Worm (Caenorhabditis elegans): Measurements from ENCODE around the gene F28E10.4.

The F28E10.4 gene

ce11 chrIV:4585991-4586390 is 18.7 kb upstream of the F28E10.4 start:
- TF ChIP-seq nhr-76 (tag; optimal IDR thresholded peaks at IDR 0.05), result no peak
- peak; percentile 100 for TF ChIP-seq ces-1 (GFP tag; optimal IDR thresholded peaks at IDR 0.05)
- no peak for TF ChIP-seq lsy-2 (tag; optimal IDR thresholded peaks at IDR 0.05)
- peak; percentile 26 for TF ChIP-seq mep-1 (tag; optimal IDR thresholded peaks at IDR 0.05)

- TF ChIP-seq drap-1 (GFP tag; optimal IDR thresholded peaks at IDR 0.05), result no peak
- TF ChIP-seq sem-2 (GFP tag; optimal IDR thresholded peaks at IDR 0.05), result no peak
- TF ChIP-seq ceh-83 (GFP tag; optimal IDR thresholded peaks at IDR 0.05), result no peak
- no peak for TF ChIP-seq lin-32 (GFP tag; optimal IDR thresholded peaks at IDR 0.05)
- no peak for TF ChIP-seq nhr-76 (tag; optimal IDR thresholded peaks at IDR 0.05)
- no peak for TF ChIP-seq blmp-1 (tag; optimal IDR thresholded peaks at IDR 0.05)
- no peak for TF ChIP-seq snpc-4 (tag; optimal IDR thresholded peaks at IDR 0.05)
- TF ChIP-seq tbx-8 (GFP tag; optimal IDR thresholded peaks at IDR 0.05), result no peak
These were observed 12.2 kb upstream of the F28E10.4 start for ce11 chrIV:4579472-4579871.

- TF ChIP-seq snpc-4 (tag; optimal IDR thresholded peaks at IDR 0.05), result no peak
- no peak for TF ChIP-seq ceh-39 (tag; optimal IDR thresholded peaks at IDR 0.05)
- TF ChIP-seq pha-4 (tag; optimal IDR thresholded peaks at IDR 0.05), result no peak
- no peak for TF ChIP-seq tbx-8 (GFP tag; optimal IDR thresholded peaks at IDR 0.05)
- TF ChIP-seq ceh-43 (GFP tag; optimal IDR thresholded peaks at IDR 0.05), result no peak
- TF ChIP-seq ztf-11 (tag; optimal IDR thresholded peaks at IDR 0.05), result no peak
- no peak for TF ChIP-seq flh-1 (GFP tag; optimal IDR thresholded peaks at IDR 0.05)
- TF ChIP-seq ham-2 (GFP tag; optimal IDR thresholded peaks at IDR 0.05), result no peak
- TF ChIP-seq lsy-2 (tag; optimal IDR thresholded peaks at IDR 0.05), result no peak
- TF ChIP-seq hlh-1 (tag; optimal IDR thresholded peaks at IDR 0.05), result no peak
- no peak for TF ChIP-seq elt-3 (tag; optimal IDR thresholded peaks at IDR 0.05)
- no peak for TF ChIP-seq nhr-76 (tag; optimal IDR thresholded peaks at IDR 0.05)
- TF ChIP-seq unc-62 (GFP tag; optimal IDR thresholded peaks at IDR 0.05), result no peak
- no peak for TF ChIP-seq lin-32 (GFP tag; optimal IDR thresholded peaks at IDR 0.05)
- no peak for TF ChIP-seq cnd-1 (tag; optimal IDR thresholded peaks at IDR 0.05)
These were observed 9.6 kb upstream of the F28E10.4 start for ce11 chrIV:4576847-4577246.

- peak; percentile 42 for TF ChIP-seq ces-1 (GFP tag; optimal IDR thresholded peaks at IDR 0.05)
- TF ChIP-seq sem-2 (GFP tag; optimal IDR thresholded peaks at IDR 0.05), result no peak
These were observed 6.8 kb upstream of the F28E10.4 start for ce11 chrIV:4574051-4574450.

ce11 chrIV:4570599-4570998 is 3.4 kb upstream of the F28E10.4 start:
- no peak for TF ChIP-seq mab-5 (tag; optimal IDR thresholded peaks at IDR 0.05)
- peak; percentile 71 for TF ChIP-seq ces-1 (GFP tag; optimal IDR thresholded peaks at IDR 0.05)
- TF ChIP-seq unc-120 (tag; optimal IDR thresholded peaks at IDR 0.05; ENCODE audit: poor library complexity, severe bottlenecking), result no peak

- TF ChIP-seq lin-13 (tag; optimal IDR thresholded peaks at IDR 0.05) (no peak), ces-1 (GFP tag; optimal IDR thresholded peaks at IDR 0.05) (peak; percentile 73)
These were observed 1.2 kb upstream of the F28E10.4 start, which contains the start of gene F28E10.1 for ce11 chrIV:4568402-4568891. Gene F28E10.1 (plus strand): TSS chrIV:4568841.

- TF ChIP-seq zip-8 (tag; optimal IDR thresholded peaks at IDR 0.05), result no peak
- no peak for TF ChIP-seq blmp-1 (tag; optimal IDR thresholded peaks at IDR 0.05)
- no peak for TF ChIP-seq lsy-2 (tag; optimal IDR thresholded peaks at IDR 0.05)
- no peak for TF ChIP-seq elt-1 (tag; optimal IDR thresholded peaks at IDR 0.05; ENCODE audit: borderline replicate concordance, insufficient read depth)
- TF ChIP-seq ztf-11 (tag; optimal IDR thresholded peaks at IDR 0.05), result no peak
- no peak for TF ChIP-seq nhr-2 (tag; optimal IDR thresholded peaks at IDR 0.05)
- TF ChIP-seq lin-32 (GFP tag; optimal IDR thresholded peaks at IDR 0.05), result no peak
- TF ChIP-seq ceh-43 (GFP tag; optimal IDR thresholded peaks at IDR 0.05), result no peak
- TF ChIP-seq bed-3 (GFP tag; optimal IDR thresholded peaks at IDR 0.05), result no peak
- TF ChIP-seq ham-2 (GFP tag; optimal IDR thresholded peaks at IDR 0.05), result no peak
- TF ChIP-seq nhr-237 (tag; optimal IDR thresholded peaks at IDR 0.05), result no peak
These were observed 1.4 kb downstream of the F28E10.4 start for ce11 chrIV:4565882-4566281.

Measured in whole organism, mixed stage, embryonic.